Fruit fly (Drosophila melanogaster): Measurements from ENCODE around the gene CG8281.

dm6 chr3L:7867036-7867787 is 45.1 kb upstream of the CG8281 start, which contains the start of gene Pdp1:
- no peak for TF ChIP-seq CTCF (optimal IDR thresholded peaks at IDR 0.05)
- no peak for TF ChIP-seq CG8478 (optimal IDR thresholded peaks at IDR 0.05)
